Worm (Caenorhabditis elegans) whole organism, L4/young adult: Measurements from ENCODE around the gene flp-5.

Source experiments
- dao-5 ChIP-seq: sonication (generic microtip); optimal IDR thresholded peaks from 2 replicates; lab custom pipeline; 2016; ENCODE audit warnings: missing genotype, missing genetic modification characterization, moderate library complexity, missing compliant biosample characterization
- him-1 ChIP-seq: sonication (generic microtip); optimal IDR thresholded peaks from 2 replicates; lab custom pipeline; 2016; ENCODE audit warnings: missing genotype, missing genetic modification reagents, missing genetic modification characterization, missing compliant biosample characterization

DNA sequence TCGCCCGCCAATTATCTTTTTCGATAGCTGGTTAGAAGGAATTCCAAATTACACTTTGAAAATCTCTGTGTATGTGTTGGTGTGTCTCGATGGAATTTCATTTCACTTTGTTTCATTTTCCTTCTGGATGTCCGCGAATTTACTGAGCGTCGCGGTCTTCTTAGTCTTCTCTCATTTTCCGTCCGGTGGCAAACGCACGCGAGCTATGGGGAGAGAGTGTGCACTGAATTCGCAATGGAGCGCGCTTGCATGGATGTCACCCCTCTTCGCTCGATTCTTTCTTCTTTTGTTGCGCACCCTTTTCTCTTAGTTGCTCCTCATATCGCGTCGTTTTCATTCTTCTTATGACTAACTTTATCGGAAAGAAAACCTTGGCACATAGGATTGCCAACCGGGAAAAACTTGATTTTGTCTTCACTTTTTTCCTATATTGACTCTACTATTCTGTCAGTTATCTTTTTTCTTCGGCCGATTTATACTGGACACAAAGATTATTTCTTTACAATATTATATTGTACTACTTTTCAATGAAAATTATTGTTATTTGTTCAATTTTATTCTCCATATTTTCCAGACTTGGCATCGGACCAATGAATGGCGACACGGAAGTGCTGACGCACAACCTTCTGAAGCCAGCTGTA is 23.8 kb downstream of the flp-5 start, which contains the start of gene dhhc-14:
- TF ChIP-seq dao-5 (tag; lab: Kevin White, UChicago) (no peak), him-1 (tag; lab: Kevin White, UChicago) (no peak)
